Worm (Caenorhabditis elegans): Measurements from ENCODE around the gene idpp-6.

Gene idpp-6

ce11 chrX:6749124-6749822 is 33.7 kb upstream of the idpp-6 start (continued):
- TF ChIP-seq fos-1 (tag; optimal IDR thresholded peaks at IDR 0.05), result peak; percentile 7
- TF ChIP-seq aly-2 (tag; optimal IDR thresholded peaks at IDR 0.05), result no peak
- TF ChIP-seq ZK546.5 (tag; optimal IDR thresholded peaks at IDR 0.05), result no peak
- peak; percentile 14 for TF ChIP-seq egl-27 (tag; optimal IDR thresholded peaks at IDR 0.05)
- TF ChIP-seq crh-2 (tag; optimal IDR thresholded peaks at IDR 0.05), result peak; percentile 47
- no peak for TF ChIP-seq lin-39 (tag; optimal IDR thresholded peaks at IDR 0.05)
- TF ChIP-seq blmp-1 (tag; optimal IDR thresholded peaks at IDR 0.05; ENCODE audit: insufficient read depth), result peak; percentile 66
- no peak for TF ChIP-seq ceh-82 (tag; optimal IDR thresholded peaks at IDR 0.05)
- no peak for TF ChIP-seq nhr-23 (tag; optimal IDR thresholded peaks at IDR 0.05)
- no peak for TF ChIP-seq elt-1 (tag; optimal IDR thresholded peaks at IDR 0.05)
- peak; percentile 97 for TF ChIP-seq nhr-21 (tag; optimal IDR thresholded peaks at IDR 0.05)
- no peak for TF ChIP-seq unc-62 (GFP tag; optimal IDR thresholded peaks at IDR 0.05)
- TF ChIP-seq dmd-4 (tag; optimal IDR thresholded peaks at IDR 0.05), result no peak
- TF ChIP-seq ceh-16 (tag; optimal IDR thresholded peaks at IDR 0.05), result no peak
- TF ChIP-seq ama-1 (optimal IDR thresholded peaks at IDR 0.05), result no peak
- TF ChIP-seq ztf-1 (GFP tag; conservative IDR thresholded peaks at IDR 0.05), result no peak
- TF ChIP-seq mdl-1 (tag; optimal IDR thresholded peaks at IDR 0.05), result peak; percentile 98 to 99
- TF ChIP-seq sma-9 (GFP tag; optimal IDR thresholded peaks at IDR 0.05), result peak; percentile 83
- no peak for TF ChIP-seq sma-9 (tag; optimal IDR thresholded peaks at IDR 0.05)
- TF ChIP-seq unc-39 (tag; optimal IDR thresholded peaks at IDR 0.05), result no peak
- peak; percentile 75 for TF ChIP-seq Y55F3AM.14 (GFP tag; optimal IDR thresholded peaks at IDR 0.05)
- TF ChIP-seq sem-4 (tag; optimal IDR thresholded peaks at IDR 0.05), result peak; percentile 26
- peak; percentile 61 for TF ChIP-seq gmeb-1 (tag; optimal IDR thresholded peaks at IDR 0.05)
- no peak for TF ChIP-seq snpc-4 (tag; optimal IDR thresholded peaks at IDR 0.05)

DNA sequence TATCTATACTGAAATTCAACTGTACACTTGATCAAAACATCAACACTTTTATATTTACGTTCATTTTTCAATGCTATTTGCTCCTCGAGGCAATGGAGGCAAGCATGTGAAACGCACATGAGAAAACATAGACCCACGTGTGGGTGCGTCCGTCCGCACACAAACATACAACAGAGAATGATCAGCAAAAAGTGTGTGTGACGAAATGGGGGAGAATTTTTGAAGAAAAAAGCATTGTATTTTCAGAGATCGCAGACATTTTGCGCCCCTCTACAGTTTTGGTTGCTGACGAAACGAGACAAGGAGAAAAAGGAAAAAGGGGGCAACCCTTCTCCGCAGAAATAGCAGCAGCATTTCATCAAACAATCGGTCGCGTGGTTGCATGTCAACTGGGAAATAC is 32.8 kb upstream of the idpp-6 start:
- TF ChIP-seq nhr-129 (tag; optimal IDR thresholded peaks at IDR 0.05), result peak; percentile 96
- TF ChIP-seq ama-1 (optimal IDR thresholded peaks at IDR 0.05), result no peak
- TF ChIP-seq nhr-10 (tag; optimal IDR thresholded peaks at IDR 0.05), result peak; percentile 73
- no peak for TF ChIP-seq ztf-1 (GFP tag; conservative IDR thresholded peaks at IDR 0.05)
- TF ChIP-seq gmeb-1 (tag; optimal IDR thresholded peaks at IDR 0.05), result peak; percentile 74
- TF ChIP-seq elt-1 (tag; optimal IDR thresholded peaks at IDR 0.05), result no peak
- peak; percentile 75 for TF ChIP-seq sem-4 (tag; optimal IDR thresholded peaks at IDR 0.05)
- peak; percentile 72 for TF ChIP-seq nhr-6 (tag; optimal IDR thresholded peaks at IDR 0.05)
- peak; percentile 61 for TF ChIP-seq snpc-4 (tag; optimal IDR thresholded peaks at IDR 0.05)
- no peak for TF ChIP-seq ztf-11 (tag; optimal IDR thresholded peaks at IDR 0.05)
- TF ChIP-seq skn-1 (tag; optimal IDR thresholded peaks at IDR 0.05), result no peak
- TF ChIP-seq lin-13 (GFP tag; optimal IDR thresholded peaks at IDR 0.05), result peak; percentile 33
- TF ChIP-seq nhr-21 (tag; optimal IDR thresholded peaks at IDR 0.05), result peak; percentile 94
- no peak for TF ChIP-seq elt-3 (tag; optimal IDR thresholded peaks at IDR 0.05)
- peak; percentile 13 for TF ChIP-seq nhr-77 (tag; optimal IDR thresholded peaks at IDR 0.05)
- peak; percentile 54 for TF ChIP-seq ceh-16 (tag; optimal IDR thresholded peaks at IDR 0.05)
- no peak for TF ChIP-seq zag-1 (tag; optimal IDR thresholded peaks at IDR 0.05)
- peak; percentile 24 for TF ChIP-seq ztf-4 (tag; optimal IDR thresholded peaks at IDR 0.05)
- TF ChIP-seq ceh-82 (tag; optimal IDR thresholded peaks at IDR 0.05), result no peak
- no peak for TF ChIP-seq dmd-4 (tag; optimal IDR thresholded peaks at IDR 0.05)
- TF ChIP-seq nhr-237 (tag; optimal IDR thresholded peaks at IDR 0.05), result no peak
- TF ChIP-seq nhr-23 (tag; optimal IDR thresholded peaks at IDR 0.05), result no peak
- TF ChIP-seq unc-62 (GFP tag; optimal IDR thresholded peaks at IDR 0.05), result no peak
- TF ChIP-seq mbf-1 (tag; optimal IDR thresholded peaks at IDR 0.05), result no peak
- no peak for TF ChIP-seq nhr-11 (tag; optimal IDR thresholded peaks at IDR 0.05)
- TF ChIP-seq mab-5 (tag; optimal IDR thresholded peaks at IDR 0.05), result no peak
- peak; percentile 95 for TF ChIP-seq egl-27 (tag; optimal IDR thresholded peaks at IDR 0.05)
- no peak for TF ChIP-seq peb-1 (tag; optimal IDR thresholded peaks at IDR 0.05)
- TF ChIP-seq R02D3.7 (tag; optimal IDR thresholded peaks at IDR 0.05), result no peak
- no peak for TF ChIP-seq lin-11 (tag; optimal IDR thresholded peaks at IDR 0.05)
- TF ChIP-seq lsy-2 (tag; optimal IDR thresholded peaks at IDR 0.05), result peak in 1 of 2 experiments; percentile 79
- TF ChIP-seq C34F6.9 (tag; optimal IDR thresholded peaks at IDR 0.05), result peak; percentile 71
- peak; percentile 100 for TF ChIP-seq mdl-1 (tag; optimal IDR thresholded peaks at IDR 0.05)
- TF ChIP-seq sma-9 (GFP tag; optimal IDR thresholded peaks at IDR 0.05), result peak; percentile 100
- TF ChIP-seq sma-9 (tag; optimal IDR thresholded peaks at IDR 0.05), result no peak
- TF ChIP-seq ZK546.5 (tag; optimal IDR thresholded peaks at IDR 0.05), result no peak
- no peak for TF ChIP-seq aly-2 (tag; optimal IDR thresholded peaks at IDR 0.05)
- TF ChIP-seq alr-1 (tag; optimal IDR thresholded peaks at IDR 0.05), result peak; percentile 51
- TF ChIP-seq lin-39 (tag; optimal IDR thresholded peaks at IDR 0.05), result no peak
- no peak for TF ChIP-seq nhr-12 (tag; optimal IDR thresholded peaks at IDR 0.05)
- peak; percentile 94 for TF ChIP-seq sma-3 (GFP tag; optimal IDR thresholded peaks at IDR 0.05)
- TF ChIP-seq fos-1 (tag; optimal IDR thresholded peaks at IDR 0.05), result peak; percentile 85
- TF ChIP-seq crh-2 (tag; optimal IDR thresholded peaks at IDR 0.05), result peak; percentile 83
- TF ChIP-seq F13H6.1 (tag; optimal IDR thresholded peaks at IDR 0.05), result peak; percentile 98
- TF ChIP-seq unc-39 (tag; optimal IDR thresholded peaks at IDR 0.05), result no peak
- peak; percentile 79 for TF ChIP-seq blmp-1 (tag; optimal IDR thresholded peaks at IDR 0.05; ENCODE audit: insufficient read depth)
- TF ChIP-seq Y55F3AM.14 (GFP tag; optimal IDR thresholded peaks at IDR 0.05), result peak; percentile 84
- TF ChIP-seq nhr-25 (tag; optimal IDR thresholded peaks at IDR 0.05), result peak; percentile 96
